Worm (Caenorhabditis elegans): Measurements from ENCODE around the gene T23F2.4.

DNA sequence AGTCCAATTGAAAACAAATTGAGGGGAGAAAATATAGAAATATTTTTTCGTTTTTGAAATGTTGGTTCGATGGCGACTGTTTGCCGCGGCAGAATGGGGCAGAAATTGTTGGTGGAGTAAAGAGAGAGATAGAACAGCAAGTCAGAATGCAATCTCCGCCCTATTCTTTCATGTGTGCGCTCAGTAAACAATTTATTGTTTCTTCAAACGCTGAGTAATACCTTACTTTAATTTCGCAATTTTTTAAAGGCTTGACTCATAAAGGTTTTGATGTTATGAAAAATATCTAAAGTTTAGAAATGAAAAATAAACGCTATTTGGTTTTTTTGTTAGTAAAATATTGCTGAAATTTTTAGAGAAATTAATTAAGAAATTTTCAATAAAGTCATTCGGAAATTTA lies 538 bp downstream of the T23F2.4 start:
- no peak for TF ChIP-seq vab-15 (tag; optimal IDR thresholded peaks at IDR 0.05)
- no peak for TF ChIP-seq pax-3 (tag; optimal IDR thresholded peaks at IDR 0.05)

Measured in whole organism, L1 larva.